Fruit fly (Drosophila melanogaster) whole organism, prepupa: ENCODE results near the gene slpr.

Experiments
- Blimp-1 ChIP-seq: fragments of 200-800 bp; sonication (Bioruptor generic); optimal IDR thresholded peaks from 3 replicates; lab custom pipeline; 2017; ENCODE audit warnings: missing biosample characterization, missing genetic modification characterization, mild to moderate bottlenecking, moderate library complexity, missing genetic modification reagents
- CG32006 ChIP-seq: fragments of 200-800 bp; sonication (Bioruptor generic); optimal IDR thresholded peaks from 3 replicates; lab custom pipeline; 2017; ENCODE audit warnings: missing biosample characterization, mild to moderate bottlenecking, missing genetic modification characterization
- CG4318 ChIP-seq: fragments of 200-800 bp; sonication (Bioruptor generic); optimal IDR thresholded peaks from 3 replicates; lab custom pipeline; 2017; ENCODE audit warnings: missing biosample characterization, mild to moderate bottlenecking, missing genetic modification characterization
- CG6854 ChIP-seq: fragments of 200-800 bp; sonication (Bioruptor generic); optimal IDR thresholded peaks from 2 replicates; lab custom pipeline; 2017; ENCODE audit warnings: missing biosample characterization, mild to moderate bottlenecking, missing genetic modification characterization
- Eip75B ChIP-seq: fragments of 200-800 bp; sonication (Bioruptor generic); optimal IDR thresholded peaks from 3 replicates; lab custom pipeline; 2016; ENCODE audit warnings: missing biosample characterization, missing genetic modification characterization
- Met ChIP-seq: fragments of 200-800 bp; sonication (Bioruptor generic); optimal IDR thresholded peaks from 3 replicates; lab custom pipeline; 2016; ENCODE audit warnings: missing biosample characterization, missing genetic modification characterization
- OdsH ChIP-seq: fragments of 200-800 bp; sonication (Bioruptor generic); optimal IDR thresholded peaks from 3 replicates; lab custom pipeline; 2016; ENCODE audit warnings: missing biosample characterization, missing genetic modification characterization
- achi ChIP-seq: fragments of 200-800 bp; sonication (Bioruptor generic); optimal IDR thresholded peaks from 3 replicates; lab custom pipeline; 2016; ENCODE audit warnings: missing biosample characterization, missing genetic modification characterization
- cyc ChIP-seq: fragments of 200-800 bp; sonication (Bioruptor generic); optimal IDR thresholded peaks from 3 replicates; lab custom pipeline; 2016; ENCODE audit warnings: missing biosample characterization, missing genetic modification characterization
- eg ChIP-seq: fragments of 200-800 bp; sonication (Bioruptor generic); IDR thresholded peaks from 3 replicates; pipeline ENCODE4 v1.3.6; 2022; ENCODE audit warnings: missing biosample characterization, missing genetic modification characterization
- spab ChIP-seq: fragments of 200-800 bp; sonication (Bioruptor generic); optimal IDR thresholded peaks from 2 replicates; lab custom pipeline; 2017; ENCODE audit warnings: missing biosample characterization, mild to moderate bottlenecking, missing genetic modification characterization, missing genetic modification reagents
- svp ChIP-seq: fragments of 200-800 bp; sonication (Bioruptor generic); peaks from one replicate; lab custom pipeline; 2016; ENCODE audit warnings: missing biosample characterization, missing genetic modification characterization

DNA sequence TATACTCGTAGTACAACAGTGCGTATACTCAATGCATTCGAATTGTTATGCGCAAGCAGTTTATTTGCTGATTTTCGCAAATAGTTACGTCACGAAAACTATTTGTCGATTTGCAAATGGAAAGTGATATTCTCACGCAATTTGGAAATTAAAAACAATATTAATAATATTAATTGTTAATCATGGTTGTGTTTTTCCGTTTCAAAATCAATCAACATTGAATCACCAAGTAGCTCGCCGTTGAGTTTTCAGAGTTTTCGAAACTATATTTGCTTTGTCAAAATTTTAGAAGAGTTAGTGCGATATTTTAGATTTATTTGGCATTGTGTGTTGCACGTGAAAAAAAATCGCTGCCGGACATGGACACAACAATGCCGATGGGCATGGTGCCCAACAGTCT is 17.2 kb downstream of the slpr start, which contains the start of gene CG15337:
- no peak for TF ChIP-seq OdsH (GFP tag; lab: Kevin White, UChicago)
- TF ChIP-seq achi (GFP tag; lab: Kevin White, UChicago), result no peak
- TF ChIP-seq Blimp-1 (GFP tag; lab: Kevin White, UChicago), result no peak
- no peak for TF ChIP-seq svp (GFP tag; lab: Kevin White, UChicago)
- no peak for TF ChIP-seq cyc (GFP tag; lab: Kevin White, UChicago)
- no peak for TF ChIP-seq CG4318 (GFP tag; lab: Kevin White, UChicago)
- TF ChIP-seq CG6854 (GFP tag; lab: Kevin White, UChicago), result no peak
- no peak for TF ChIP-seq eg (GFP tag; lab: Robert Waterston, UW)
- TF ChIP-seq spab (GFP tag; lab: Kevin White, UChicago), result no peak
- TF ChIP-seq Met (GFP tag; lab: Kevin White, UChicago), result no peak
- no peak for TF ChIP-seq CG32006 (GFP tag; lab: Kevin White, UChicago)
- no peak for TF ChIP-seq Eip75B (GFP tag; lab: Kevin White, UChicago)
